Fruit fly (Drosophila melanogaster): ENCODE data around the gene wry.

wry gene

DNA sequence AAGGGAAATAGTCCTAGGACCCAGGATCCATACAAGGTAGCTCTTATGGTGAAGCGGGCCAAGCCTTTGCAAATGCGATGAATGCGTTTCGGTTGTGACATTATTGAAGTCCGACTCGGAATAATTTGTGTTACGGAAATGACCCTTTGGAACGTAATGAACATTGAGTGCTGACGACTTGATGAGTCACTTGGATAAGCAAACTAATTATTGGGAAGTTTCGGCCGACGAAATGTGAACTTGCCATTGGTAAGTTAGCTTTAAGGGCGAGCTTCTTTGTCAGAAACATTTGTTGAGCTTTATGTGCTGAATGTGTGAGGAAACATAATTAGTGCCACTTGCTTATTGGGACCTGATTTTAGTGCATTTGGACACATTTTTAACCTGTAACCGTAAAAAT, 41.5 kb upstream of the wry start, which contains the start of gene Gr22a:
Gene Gr22a (minus strand): TSS at position 101 of the 400 bp plus-strand sequence.
- TF ChIP-seq OdsH (GFP tag; optimal IDR thresholded peaks at IDR 0.05) (no peak), pdm3 (GFP tag; optimal IDR thresholded peaks at IDR 0.05) (no peak), Eip93F (GFP tag; optimal IDR thresholded peaks at IDR 0.05) (no peak), dsx (GFP tag; optimal IDR thresholded peaks at IDR 0.05; ENCODE audit: poor library complexity, severe bottlenecking) (no peak), CG9139 (GFP tag; optimal IDR thresholded peaks at IDR 0.05) (no peak), Hr4 (GFP tag; optimal IDR thresholded peaks at IDR 0.05) (no peak), Ets96B (tag; optimal IDR thresholded peaks at IDR 0.05) (no peak), CG8119 (GFP tag; IDR thresholded peaks at IDR 0.05) (no peak), CG8319 (GFP tag; optimal IDR thresholded peaks at IDR 0.05) (no peak), CG3919 (GFP tag; optimal IDR thresholded peaks at IDR 0.05) (no peak), CG11762 (GFP tag; optimal IDR thresholded peaks at IDR 0.05; ENCODE audit: insufficient read depth) (no peak), Lpt (GFP tag; optimal IDR thresholded peaks at IDR 0.05) (no peak)

dm6 chr2L:1823231-1823630, 13.1 kb upstream of the wry start, which contains the start of gene CG31933:
Gene CG31933, minus strand, starts transcription at chr2L:1823331.
- TF ChIP-seq Smox (GFP tag; optimal IDR thresholded peaks at IDR 0.05) (no peak), eg (GFP tag; IDR thresholded peaks at IDR 0.05) (no peak), CG11902 (GFP tag; optimal IDR thresholded peaks at IDR 0.05) (no peak), Met (GFP tag; optimal IDR thresholded peaks at IDR 0.05) (no peak), CG9139 (GFP tag; optimal IDR thresholded peaks at IDR 0.05) (no peak), dsx (GFP tag; optimal IDR thresholded peaks at IDR 0.05; ENCODE audit: poor library complexity, severe bottlenecking) (no peak), CG11294 (GFP tag; IDR thresholded peaks at IDR 0.05) (no peak), Sox15 (GFP tag; optimal IDR thresholded peaks at IDR 0.05) (no peak), acj6 (GFP tag; optimal IDR thresholded peaks at IDR 0.05) (no peak), fd85E (GFP tag; optimal IDR thresholded peaks at IDR 0.05) (no peak), fd59A (GFP tag; optimal IDR thresholded peaks at IDR 0.05) (no peak), CG1621 (tag; optimal IDR thresholded peaks at IDR 0.05) (no peak), Eip78C (GFP tag) (no peak), pdm3 (GFP tag; optimal IDR thresholded peaks at IDR 0.05) (no peak), CG3032 (tag; optimal IDR thresholded peaks at IDR 0.05) (no peak)

dm6 chr2L:1826400-1826799, 9.9 kb upstream of the wry start, which contains the start of gene CG31664:
Gene CG31664, minus strand, starts transcription at chr2L:1826500.
- TF ChIP-seq CG31627 (GFP tag; optimal IDR thresholded peaks at IDR 0.05) = no peak
- TF ChIP-seq Ets21C (GFP tag; optimal IDR thresholded peaks at IDR 0.05) = no peak
- TF ChIP-seq CG8632 (GFP tag; optimal IDR thresholded peaks at IDR 0.05) = no peak
- no peak for TF ChIP-seq fd59A (GFP tag; optimal IDR thresholded peaks at IDR 0.05)
- no peak for TF ChIP-seq pdm3 (GFP tag; optimal IDR thresholded peaks at IDR 0.05)
- no peak for TF ChIP-seq OdsH (GFP tag; optimal IDR thresholded peaks at IDR 0.05)
- no peak for TF ChIP-seq CG1621 (tag; optimal IDR thresholded peaks at IDR 0.05)
- TF ChIP-seq Eip75B (GFP tag; optimal IDR thresholded peaks at IDR 0.05) = no peak

DNA sequence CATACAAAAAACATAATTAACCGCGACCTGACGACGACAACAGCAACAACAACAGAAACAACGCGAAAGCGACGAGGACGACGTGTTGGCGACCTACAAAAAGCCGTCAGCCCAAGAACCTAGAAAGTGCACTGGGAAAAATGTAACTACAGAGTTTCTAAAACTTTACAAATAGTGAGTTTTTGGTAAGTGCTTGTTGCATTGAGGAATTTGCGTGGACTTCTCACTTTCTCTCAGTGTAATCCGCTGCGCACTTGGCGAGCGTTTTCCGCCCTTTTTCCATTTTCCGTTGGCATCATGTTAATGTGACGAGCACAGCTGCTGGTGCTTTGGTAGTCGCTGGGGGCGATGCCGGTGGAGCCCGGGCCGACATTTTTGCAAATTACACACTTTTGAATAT, 8.1 kb upstream of the wry start:
- no peak for TF ChIP-seq eg (GFP tag; IDR thresholded peaks at IDR 0.05)

DNA sequence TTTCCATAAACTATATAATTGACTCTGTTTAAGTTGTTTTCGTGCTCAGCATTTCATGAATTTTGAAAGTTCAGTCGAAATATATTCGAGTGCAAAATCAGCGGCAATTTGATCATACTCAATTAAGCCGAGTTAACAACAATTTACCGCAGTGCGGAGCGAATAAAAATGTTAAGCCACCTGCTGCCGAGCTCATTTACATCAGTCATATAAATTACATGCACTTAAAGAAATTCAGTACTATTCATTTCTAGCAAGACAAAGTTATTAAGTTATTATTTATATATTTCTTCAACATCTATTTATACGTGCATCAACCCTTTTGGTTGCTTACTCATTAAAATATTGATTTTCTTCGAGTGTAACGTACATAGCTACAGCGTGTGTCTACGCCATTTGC, 3.9 kb upstream of the wry start, which contains the start of gene c-cup:
Gene c-cup (minus strand): TSS at position 101 of the 400 bp plus-strand sequence.
- TF ChIP-seq fkh (GFP tag; optimal IDR thresholded peaks at IDR 0.05) (no peak), Eip75B (GFP tag; optimal IDR thresholded peaks at IDR 0.05) (no peak), CG34406 (GFP tag; optimal IDR thresholded peaks at IDR 0.05) (no peak), topi (GFP tag; optimal IDR thresholded peaks at IDR 0.05) (no peak), CG10669 (GFP tag; optimal IDR thresholded peaks at IDR 0.05) (no peak), CG11294 (GFP tag; IDR thresholded peaks at IDR 0.05) (no peak), Ets21C (GFP tag; optimal IDR thresholded peaks at IDR 0.05) (no peak), Blimp-1 (GFP tag; optimal IDR thresholded peaks at IDR 0.05) (no peak), dac (GFP tag; optimal IDR thresholded peaks at IDR 0.05) (no peak), Ets96B (tag; optimal IDR thresholded peaks at IDR 0.05) (no peak), pdm3 (GFP tag; optimal IDR thresholded peaks at IDR 0.05) (no peak)

Data from whole organism, prepupa.